Worm (Caenorhabditis elegans) whole organism, midembryonic: Measurements from ENCODE around the gene cdc-48.2.

Source experiments
- T22C8.4 ChIP-seq: fragments of 200-800 bp; sonication (Bioruptor generic); IDR thresholded peaks from 2 replicates; pipeline ENCODE4 v1.3.6; 2022; ENCODE audit warnings: missing genetic modification characterization, missing compliant biosample characterization
- cog-1 ChIP-seq: sonication (generic microtip); optimal IDR thresholded peaks from 2 replicates; lab custom pipeline; 2016; ENCODE audit warnings: missing genetic modification characterization, missing compliant biosample characterization
- flt-1 ChIP-seq: fragments of 200-800 bp; sonication (Bioruptor generic); IDR thresholded peaks from 2 replicates; pipeline ENCODE4 v1.3.6; 2022; ENCODE audit warnings: missing genetic modification characterization, missing compliant biosample characterization
- klf-2 ChIP-seq: fragments of 200-800 bp; sonication (Bioruptor generic); conservative IDR thresholded peaks from 2 replicates; pipeline ENCODE4 v1.3.6; 2022; ENCODE audit warnings: missing genetic modification reagents, missing genetic modification characterization, missing compliant biosample characterization
- med-1 ChIP-seq: sonication (generic microtip); optimal IDR thresholded peaks from 2 replicates; lab custom pipeline; 2017; ENCODE audit warnings: missing genetic modification characterization, mild to moderate bottlenecking, missing compliant biosample characterization, antibody characterized with exemption, missing genetic modification reagents; ENCODE audit not compliant: insufficient read depth
- ref-1 ChIP-seq: fragments of 200-800 bp; sonication (Bioruptor generic); conservative IDR thresholded peaks from 2 replicates; pipeline ENCODE4 v1.3.6; 2022; ENCODE audit warnings: missing genetic modification reagents, missing genetic modification characterization, missing compliant biosample characterization
- tab-1 ChIP-seq: fragments of 200-800 bp; sonication (Bioruptor generic); IDR thresholded peaks from 2 replicates; pipeline ENCODE4 v1.3.6; 2022; ENCODE audit warnings: missing genetic modification characterization, missing compliant biosample characterization
- ztf-23 ChIP-seq: fragments of 200-800 bp; sonication (Bioruptor generic); IDR thresholded peaks from 2 replicates; pipeline ENCODE4 v1.3.6; 2022; ENCODE audit warnings: missing genetic modification reagents, missing genetic modification characterization, missing compliant biosample characterization
- ztf-29 ChIP-seq: fragments of 200-800 bp; sonication (Bioruptor generic); IDR thresholded peaks from 2 replicates; pipeline ENCODE4 v1.3.6; 2022; ENCODE audit warnings: missing genetic modification reagents, missing genetic modification characterization, missing compliant biosample characterization

The cdc-48.2 gene

DNA sequence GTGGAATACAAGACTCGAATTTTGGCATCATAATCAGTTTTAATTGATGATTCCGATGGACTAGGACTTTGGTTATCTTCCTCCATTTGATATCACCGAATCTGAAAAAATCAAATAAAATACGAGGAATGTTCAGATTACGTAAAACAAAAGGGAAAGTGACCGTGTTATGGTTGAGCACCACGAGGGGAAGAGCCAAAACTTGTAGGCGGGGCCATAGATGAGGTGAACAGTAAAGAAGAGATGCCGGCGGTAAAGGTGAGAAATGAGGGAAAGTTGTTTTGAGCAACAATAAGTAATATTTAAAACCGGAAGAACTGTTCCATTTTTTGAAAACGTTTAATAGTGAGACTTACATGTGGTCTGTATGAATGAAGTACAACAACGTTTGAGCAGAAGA is 11.6 kb downstream of the cdc-48.2 start, which contains the start of gene F10B5.3:
TSS of gene F10B5.3 (minus strand) at position 101 of the 400 bp plus-strand sequence.
- TF ChIP-seq ztf-23 (GFP tag; lab: Robert Waterston, UW), result no peak
- no peak for TF ChIP-seq flt-1 (GFP tag; lab: Robert Waterston, UW)
- no peak for TF ChIP-seq tab-1
- TF ChIP-seq ref-1 (GFP tag; lab: Robert Waterston, UW), result no peak
- TF ChIP-seq ztf-29, result no peak
- no peak for TF ChIP-seq med-1 (GFP tag; lab: Kevin White, UChicago)
- TF ChIP-seq T22C8.4, result no peak
- TF ChIP-seq cog-1 (tag; lab: Kevin White, UChicago), result no peak
- no peak for TF ChIP-seq klf-2 (GFP tag; lab: Robert Waterston, UW)

DNA sequence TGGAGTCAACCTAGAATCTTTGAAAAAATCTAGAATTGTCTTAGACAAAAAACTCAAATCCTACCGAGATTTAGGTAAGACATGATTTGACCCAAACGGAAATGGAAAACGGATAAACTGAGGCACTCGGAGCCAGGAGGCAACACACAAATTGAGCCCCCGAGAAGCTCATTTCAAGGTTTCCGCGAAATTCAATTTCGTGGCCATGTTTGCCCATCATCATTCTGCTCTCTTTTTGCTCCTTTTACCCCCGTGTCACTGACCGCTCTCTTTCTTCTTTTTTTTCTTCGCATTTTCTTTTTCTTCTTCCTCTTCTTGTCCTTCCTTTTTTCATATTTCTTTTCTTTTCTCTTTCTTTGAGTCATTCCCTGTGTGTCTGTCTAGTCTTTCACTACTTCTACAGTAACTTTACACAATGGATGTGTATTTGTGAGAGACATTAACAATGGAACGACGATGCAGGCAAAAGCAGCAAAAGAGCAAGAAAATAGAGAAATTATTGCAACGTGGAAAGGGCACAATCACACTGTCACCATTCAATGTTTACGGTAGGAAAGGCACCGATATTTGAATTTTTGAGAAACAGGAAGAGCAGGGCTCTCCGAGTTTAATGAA is 14.5 kb downstream of the cdc-48.2 start:
- TF ChIP-seq T22C8.4 (no peak), ref-1 (GFP tag; lab: Robert Waterston, UW) (no peak), klf-2 (GFP tag; lab: Robert Waterston, UW) (no peak), ztf-23 (GFP tag; lab: Robert Waterston, UW) (no peak), tab-1 (no peak), flt-1 (GFP tag; lab: Robert Waterston, UW) (no peak), cog-1 (tag; lab: Kevin White, UChicago) (no peak), med-1 (GFP tag; lab: Kevin White, UChicago) (no peak), ztf-29 (no peak)

DNA sequence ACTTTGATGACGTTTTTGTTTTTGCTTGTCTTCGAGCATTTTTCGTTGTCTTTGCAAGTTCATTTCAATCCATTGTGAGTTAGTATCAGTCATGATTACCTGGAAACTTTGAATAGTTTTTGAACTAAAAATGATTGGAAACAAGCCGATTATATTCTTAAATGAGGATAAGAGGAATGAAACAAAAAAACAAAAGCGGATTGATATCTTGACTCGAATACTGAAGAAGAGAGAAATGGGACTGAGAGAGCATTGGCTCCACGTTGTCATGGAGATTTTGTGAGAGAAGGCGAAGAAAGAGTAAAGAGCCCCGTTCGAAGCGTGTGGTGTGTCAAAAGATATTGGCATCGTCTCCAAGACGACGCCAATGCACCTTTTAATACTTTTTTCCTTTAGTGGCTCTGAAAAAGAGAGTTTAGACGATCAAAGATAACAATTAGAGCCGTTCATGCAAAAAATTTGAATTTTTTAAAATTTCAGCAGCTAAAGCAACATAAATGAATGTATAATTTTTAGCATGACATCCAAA is 18.6 kb downstream of the cdc-48.2 start, which contains the start of the genes tub-1 and tmem-138:
TSS of gene tub-1 (minus strand) at position 101 of the 529 bp plus-strand sequence.
TSS of gene tmem-138 (plus strand) at position 479 of the 529 bp plus-strand sequence.
- TF ChIP-seq klf-2 (GFP tag; lab: Robert Waterston, UW) (no peak), tab-1 (no peak), med-1 (GFP tag; lab: Kevin White, UChicago) (no peak), ztf-29 (no peak), flt-1 (GFP tag; lab: Robert Waterston, UW) (no peak), ref-1 (GFP tag; lab: Robert Waterston, UW) (no peak), T22C8.4 (no peak), cog-1 (tag; lab: Kevin White, UChicago) (no peak), ztf-23 (GFP tag; lab: Robert Waterston, UW) (no peak)

ce11 chrII:8157991-8158390 is 19.7 kb downstream of the cdc-48.2 start, which contains the start of gene pch-2:
TSS of gene pch-2 (plus strand) at chrII:8158349.
- TF ChIP-seq cog-1 (tag; lab: Kevin White, UChicago) (no peak), ztf-29 (no peak), ref-1 (GFP tag; lab: Robert Waterston, UW) (no peak), T22C8.4 (no peak), klf-2 (GFP tag; lab: Robert Waterston, UW) (no peak), ztf-23 (GFP tag; lab: Robert Waterston, UW) (no peak), tab-1 (no peak), flt-1 (GFP tag; lab: Robert Waterston, UW) (no peak), med-1 (GFP tag; lab: Kevin White, UChicago) (no peak)

- TF ChIP-seq klf-2 (GFP tag; lab: Robert Waterston, UW), result no peak
- TF ChIP-seq tab-1, result no peak
- no peak for TF ChIP-seq cog-1 (tag; lab: Kevin White, UChicago)
- TF ChIP-seq ztf-23 (GFP tag; lab: Robert Waterston, UW), result no peak
- TF ChIP-seq ref-1 (GFP tag; lab: Robert Waterston, UW), result no peak
- no peak for TF ChIP-seq flt-1 (GFP tag; lab: Robert Waterston, UW)
- TF ChIP-seq med-1 (GFP tag; lab: Kevin White, UChicago), result no peak
- TF ChIP-seq T22C8.4, result no peak
Observed at ce11 chrII:8160916-8161315, 22.6 kb downstream of the cdc-48.2 start.

ce11 chrII:8162120-8162648 is 23.9 kb downstream of the cdc-48.2 start, which contains the start of the genes emb-27 and rrf-3:
TSS of gene emb-27 (minus strand) at chrII:8162170.
TSS of gene rrf-3 (plus strand) at chrII:8162465.
- TF ChIP-seq T22C8.4 (no peak), ztf-23 (GFP tag; lab: Robert Waterston, UW) (no peak), tab-1 (no peak), cog-1 (tag; lab: Kevin White, UChicago) (no peak), klf-2 (GFP tag; lab: Robert Waterston, UW) (no peak), ztf-29 (no peak), flt-1 (GFP tag; lab: Robert Waterston, UW) (no peak), med-1 (GFP tag; lab: Kevin White, UChicago) (no peak), ref-1 (GFP tag; lab: Robert Waterston, UW) (no peak)

DNA sequence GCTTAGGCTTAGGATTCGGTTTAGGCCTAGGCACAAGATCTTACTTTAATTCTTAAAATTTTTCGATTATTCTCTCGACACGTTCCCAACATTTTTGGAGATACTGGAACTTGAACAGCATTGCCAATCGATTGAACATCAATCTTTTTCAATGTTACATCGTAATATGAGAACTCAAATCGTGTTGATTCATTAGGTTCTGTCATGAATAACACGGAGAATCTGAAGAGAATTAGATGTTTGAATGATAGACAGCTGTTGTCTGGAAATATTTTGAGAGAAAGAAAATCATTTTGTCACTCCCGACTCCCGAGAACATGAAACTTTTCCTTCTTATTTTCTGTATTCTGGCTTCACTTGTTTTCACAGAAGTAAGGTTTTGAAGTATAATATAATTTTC is 31.0 kb downstream of the cdc-48.2 start, which contains the start of gene T05C12.15:
TSS of gene T05C12.15 (plus strand) at position 301 of the 400 bp plus-strand sequence.
- TF ChIP-seq tab-1 (no peak), ztf-29 (no peak), ztf-23 (GFP tag; lab: Robert Waterston, UW) (no peak), T22C8.4 (no peak), med-1 (GFP tag; lab: Kevin White, UChicago) (no peak), ref-1 (GFP tag; lab: Robert Waterston, UW) (no peak), klf-2 (GFP tag; lab: Robert Waterston, UW) (no peak), cog-1 (tag; lab: Kevin White, UChicago) (no peak), flt-1 (GFP tag; lab: Robert Waterston, UW) (no peak)

- TF ChIP-seq T22C8.4 (no peak), tab-1 (no peak), ref-1 (GFP tag; lab: Robert Waterston, UW) (no peak), ztf-23 (GFP tag; lab: Robert Waterston, UW) (no peak), flt-1 (GFP tag; lab: Robert Waterston, UW) (no peak), klf-2 (GFP tag; lab: Robert Waterston, UW) (no peak), ztf-29 (no peak), cog-1 (tag; lab: Kevin White, UChicago) (no peak), med-1 (GFP tag; lab: Kevin White, UChicago) (no peak)
Observed at ce11 chrII:8170374-8170773, 32.1 kb downstream of the cdc-48.2 start, which contains the start of gene T05C12.11. TSS of gene T05C12.11 (minus strand) at chrII:8170474.
